Comparison of ENCODE assay signal across 8 worm cellular contexts in the genomic region with DNA sequence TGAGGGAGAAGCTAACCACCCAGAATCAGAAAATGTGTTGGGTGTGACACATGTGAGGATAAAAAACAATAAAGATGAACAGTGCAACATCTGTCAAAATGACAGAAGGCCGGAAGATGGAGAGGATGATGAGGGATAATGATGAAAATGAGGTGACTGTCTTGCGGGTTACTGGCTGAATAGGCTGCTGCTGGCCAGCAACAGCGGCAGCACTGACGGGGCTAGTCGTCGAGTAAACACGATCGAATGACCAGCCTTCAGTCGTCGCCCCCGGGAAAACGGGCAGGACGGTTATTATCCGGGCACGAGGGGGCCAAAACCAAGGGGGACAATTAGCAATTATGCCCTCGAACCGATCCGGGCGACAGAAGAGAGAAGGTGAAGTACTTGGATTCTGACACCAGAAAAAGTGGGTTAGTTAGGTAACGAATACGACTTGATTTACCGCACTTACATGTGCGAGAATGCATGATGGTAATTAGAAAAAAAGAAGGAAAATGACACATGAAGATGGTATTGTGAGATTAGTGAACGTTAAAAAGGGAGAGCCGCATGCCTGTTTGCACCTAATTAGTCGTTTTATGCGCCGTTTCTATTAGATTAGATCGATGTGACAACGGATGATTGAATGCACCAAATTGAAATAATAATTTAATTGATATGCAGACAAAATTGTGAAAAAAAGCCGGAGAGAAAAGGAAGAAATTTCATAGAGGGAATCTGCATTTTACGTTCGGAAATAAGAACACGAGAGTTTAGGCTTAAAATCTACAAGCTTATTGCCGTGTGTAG.
TF ChIP-seq lines count a peak whose summit lies in the region.

No protein-coding gene starts in this region.

TF ChIP-seq in whole organism, L1 larva, 84 proteins besides CTCF, POLR2A, EP300 and RAD21:
- TF ChIP-seq pag-3 (tag; optimal IDR thresholded peaks at IDR 0.05; lab: Kevin White, UChicago; ENCODE audit: borderline replicate concordance, insufficient read depth) = no peak
- TF ChIP-seq swsn-7 (tag; optimal IDR thresholded peaks at IDR 0.05; lab: Kevin White, UChicago) = no peak
- TF ChIP-seq nhr-12 (tag; optimal IDR thresholded peaks at IDR 0.05; lab: Kevin White, UChicago) = no peak
- TF ChIP-seq nhr-47 (tag; optimal IDR thresholded peaks at IDR 0.05; lab: Kevin White, UChicago) = no peak
- TF ChIP-seq rnt-1 (tag; optimal IDR thresholded peaks at IDR 0.05; lab: Kevin White, UChicago) = no peak
- peak; percentile 1 for TF ChIP-seq blmp-1 (tag; optimal IDR thresholded peaks at IDR 0.05; lab: Kevin White, UChicago)
- no peak for TF ChIP-seq ceh-8 (GFP tag; optimal IDR thresholded peaks at IDR 0.05; lab: Kevin White, UChicago)
- no peak for TF ChIP-seq efl-1 (optimal IDR thresholded peaks at IDR 0.05; lab: Kevin White, UChicago)
- peak in 1 of 2 experiments; percentile 43 for TF ChIP-seq efl-1 (GFP tag; optimal IDR thresholded peaks at IDR 0.05 in 1 of 2; lab: Kevin White, UChicago)

TF ChIP-seq in whole organism, L2 larva, 48 proteins besides CTCF, POLR2A, EP300 and RAD21:
- TF ChIP-seq ceh-16 (tag; optimal IDR thresholded peaks at IDR 0.05; lab: Kevin White, UChicago) (peak; percentile 26), mbf-1 (tag; optimal IDR thresholded peaks at IDR 0.05; lab: Kevin White, UChicago) (no peak)
TF ChIP-seq in whole organism, L2 larva: peak in this region for 1.

TF ChIP-seq in whole organism, L4 larva, 104 proteins besides CTCF, POLR2A, EP300 and RAD21:
- peak; percentile 94 for TF ChIP-seq aha-1 (tag; lab: Kevin White, UChicago)
- no peak for TF ChIP-seq nhr-41 (GFP tag; IDR thresholded peaks at IDR 0.05; lab: Robert Waterston, UW)
- TF ChIP-seq mep-1 (tag; optimal IDR thresholded peaks at IDR 0.05; lab: Kevin White, UChicago) = no peak
- peak in 1 of 2 experiments; percentile 83 for TF ChIP-seq unc-62 (GFP tag; optimal IDR thresholded peaks at IDR 0.05 in 1 of 2; lab: Kevin White, UChicago)
- no peak for TF ChIP-seq unc-62 (tag; optimal IDR thresholded peaks at IDR 0.05; lab: Kevin White, UChicago)
- TF ChIP-seq ztf-11 (tag; optimal IDR thresholded peaks at IDR 0.05; lab: Kevin White, UChicago) = no peak
- TF ChIP-seq mxl-3 (GFP tag; optimal IDR thresholded peaks at IDR 0.05; lab: Kevin White, UChicago) = peak; percentile 36

TF ChIP-seq in whole organism, early embryonic, 17 proteins besides CTCF, POLR2A, EP300 and RAD21:
- TF ChIP-seq hmg-4 (GFP tag; optimal IDR thresholded peaks at IDR 0.05; lab: Kevin White, UChicago) = peak; percentile 61
- peak; percentile 25; the same call in 1 of the 2 replicates for TF ChIP-seq scrt-1 (GFP tag; IDR thresholded peaks at IDR 0.05; lab: Robert Waterston, UW)
- no peak for TF ChIP-seq tbx-11 (GFP tag; IDR thresholded peaks at IDR 0.05; lab: Robert Waterston, UW)
- TF ChIP-seq ets-7 (tag; optimal IDR thresholded peaks at IDR 0.05; lab: Kevin White, UChicago) = peak; percentile 78
TF ChIP-seq in whole organism, early embryonic: peak in this region for 3.

TF ChIP-seq in whole organism, late embryonic, 69 proteins besides CTCF, POLR2A, EP300 and RAD21 (continues in another document):
- TF ChIP-seq dmd-4 (tag; optimal IDR thresholded peaks at IDR 0.05; lab: Kevin White, UChicago; ENCODE audit: borderline replicate concordance) (no peak), F13H6.1 (tag; optimal IDR thresholded peaks at IDR 0.05; lab: Kevin White, UChicago) (no peak), tbx-7 (tag; optimal IDR thresholded peaks at IDR 0.05; lab: Kevin White, UChicago) (no peak), ceh-2 (tag; optimal IDR thresholded peaks at IDR 0.05; lab: Kevin White, UChicago) (peak; percentile 20), lim-6 (tag; optimal IDR thresholded peaks at IDR 0.05; lab: Kevin White, UChicago) (no peak), rnt-1 (tag; optimal IDR thresholded peaks at IDR 0.05; lab: Kevin White, UChicago) (no peak), Y22D7AL.16 (tag; optimal IDR thresholded peaks at IDR 0.05; lab: Kevin White, UChicago) (no peak), ref-2 (tag; optimal IDR thresholded peaks at IDR 0.05; lab: Kevin White, UChicago) (peak; percentile 14), hlh-13 (GFP tag; optimal IDR thresholded peaks at IDR 0.05; lab: Kevin White, UChicago) (no peak), T23F11.4 (GFP tag; optimal IDR thresholded peaks at IDR 0.05; lab: Kevin White, UChicago) (no peak), ceh-48 (tag; optimal IDR thresholded peaks at IDR 0.05; lab: Kevin White, UChicago) (no peak), gmeb-2 (tag; optimal IDR thresholded peaks at IDR 0.05; lab: Kevin White, UChicago) (no peak), zip-5 (tag; optimal IDR thresholded peaks at IDR 0.05; lab: Kevin White, UChicago) (no peak), C08G9.2 (tag; optimal IDR thresholded peaks at IDR 0.05; lab: Kevin White, UChicago) (no peak), sdc-2 (tag; optimal IDR thresholded peaks at IDR 0.05; lab: Kevin White, UChicago) (peak; percentile 13)

TF ChIP-seq in whole organism, midembryonic, 9 proteins besides CTCF, POLR2A, EP300 and RAD21:
- 0 out of 2 replicates have a peak, but pooled peaks have one; percentile 49 for TF ChIP-seq flt-1 (GFP tag; IDR thresholded peaks at IDR 0.05; lab: Robert Waterston, UW)
- 0 out of 2 replicates have a peak, but pooled peaks have one; percentile 53 for TF ChIP-seq tab-1 (GFP tag; IDR thresholded peaks at IDR 0.05; lab: Robert Waterston, UW)
- TF ChIP-seq med-1 (GFP tag; optimal IDR thresholded peaks at IDR 0.05; lab: Kevin White, UChicago; ENCODE audit: insufficient read depth) = no peak
- no peak for TF ChIP-seq T22C8.4 (GFP tag; IDR thresholded peaks at IDR 0.05; lab: Robert Waterston, UW)
- no peak for TF ChIP-seq ztf-29 (GFP tag; IDR thresholded peaks at IDR 0.05; lab: Robert Waterston, UW)
- no peak for TF ChIP-seq ref-1 (GFP tag; conservative IDR thresholded peaks at IDR 0.05; lab: Robert Waterston, UW)
- TF ChIP-seq klf-2 (GFP tag; conservative IDR thresholded peaks at IDR 0.05; lab: Robert Waterston, UW) = no peak

TF ChIP-seq in whole organism, mixed stage, embryonic, 35 proteins besides CTCF, POLR2A, EP300 and RAD21 (continues in another document):
- TF ChIP-seq tbx-8 (GFP tag; optimal IDR thresholded peaks at IDR 0.05; lab: Kevin White, UChicago) (no peak), ham-2 (GFP tag; optimal IDR thresholded peaks at IDR 0.05; lab: Kevin White, UChicago) (peak; percentile 66), nhr-28 (tag; optimal IDR thresholded peaks at IDR 0.05; lab: Kevin White, UChicago) (no peak), blmp-1 (tag; optimal IDR thresholded peaks at IDR 0.05; lab: Kevin White, UChicago) (no peak), nhr-12 (tag; optimal IDR thresholded peaks at IDR 0.05; lab: Kevin White, UChicago) (no peak), nhr-2 (tag; optimal IDR thresholded peaks at IDR 0.05; lab: Kevin White, UChicago) (peak; percentile 93), snpc-4 (tag; optimal IDR thresholded peaks at IDR 0.05; lab: Kevin White, UChicago) (no peak), flh-1 (GFP tag; optimal IDR thresholded peaks at IDR 0.05; lab: Kevin White, UChicago) (no peak), mep-1 (tag; optimal IDR thresholded peaks at IDR 0.05; lab: Kevin White, UChicago) (no peak), nhr-237 (tag; optimal IDR thresholded peaks at IDR 0.05; lab: Kevin White, UChicago) (no peak), cnd-1 (tag; optimal IDR thresholded peaks at IDR 0.05; lab: Kevin White, UChicago) (peak; percentile 90), pha-4 (tag; optimal IDR thresholded peaks at IDR 0.05; lab: Kevin White, UChicago) (no peak), ces-1 (GFP tag; optimal IDR thresholded peaks at IDR 0.05; lab: Kevin White, UChicago) (peak; percentile 79), hlh-1 (tag; optimal IDR thresholded peaks at IDR 0.05; lab: Kevin White, UChicago) (no peak), ceh-43 (GFP tag; optimal IDR thresholded peaks at IDR 0.05; lab: Kevin White, UChicago) (peak; percentile 76), drap-1 (GFP tag; optimal IDR thresholded peaks at IDR 0.05; lab: Kevin White, UChicago) (no peak), lin-32 (GFP tag; optimal IDR thresholded peaks at IDR 0.05; lab: Kevin White, UChicago) (peak; percentile 51), unc-39 (tag; optimal IDR thresholded peaks at IDR 0.05; lab: Kevin White, UChicago) (no peak), mls-2 (tag; optimal IDR thresholded peaks at IDR 0.05; lab: Kevin White, UChicago) (peak; percentile 77), elt-3 (tag; optimal IDR thresholded peaks at IDR 0.05; lab: Kevin White, UChicago) (no peak), elt-1 (tag; optimal IDR thresholded peaks at IDR 0.05; lab: Kevin White, UChicago; ENCODE audit: borderline replicate concordance, insufficient read depth) (no peak)

TF ChIP-seq in whole organism, young adult, 124 proteins besides CTCF, POLR2A, EP300 and RAD21:
- TF ChIP-seq egrh-3 (GFP tag; IDR thresholded peaks at IDR 0.05; lab: Robert Waterston, UW) = 0 out of 2 replicates have a peak, but pooled peaks have one; percentile 11
- TF ChIP-seq ceh-40 (GFP tag; IDR thresholded peaks at IDR 0.05; lab: Robert Waterston, UW) = no peak
- TF ChIP-seq zfh-2 (GFP tag; conservative IDR thresholded peaks at IDR 0.05; lab: Robert Waterston, UW) = peak; percentile 72
